Worm (Caenorhabditis elegans) whole organism, L1 larva: Measurements from ENCODE around the gene F02C12.1.

Source experiments
- C34B4.2 ChIP-seq: sonication (generic microtip); optimal IDR thresholded peaks from 2 replicates; lab custom pipeline; 2017; ENCODE audit warnings: mild to moderate bottlenecking, missing genetic modification characterization, missing compliant biosample characterization
- Y116A8C.19 ChIP-seq: sonication (generic microtip); optimal IDR thresholded peaks from 2 replicates; lab custom pipeline; 2016; ENCODE audit warnings: missing compliant biosample characterization, missing genetic modification characterization, borderline replicate concordance
- alr-1 ChIP-seq: fragments of 200-800 bp; sonication (Bioruptor generic); optimal IDR thresholded peaks from 2 replicates; lab custom pipeline; 2018; ENCODE audit warnings: borderline replicate concordance, mild to moderate bottlenecking, missing genetic modification characterization, missing compliant biosample characterization
- aly-2 ChIP-seq: fragments of 150-350 bp; optimal IDR thresholded peaks from 2 replicates; lab custom pipeline; 2014; ENCODE audit warnings: missing biosample characterization, missing genetic modification characterization
- blmp-1 ChIP-seq: fragments of 150-350 bp; optimal IDR thresholded peaks from 2 replicates; lab custom pipeline; 2014; ENCODE audit warnings: missing biosample characterization, missing genetic modification characterization
- ceh-8 ChIP-seq: fragments of 200-800 bp; sonication (Bioruptor generic); optimal IDR thresholded peaks from 2 replicates; lab custom pipeline; 2018; ENCODE audit warnings: mild to moderate bottlenecking, missing genetic modification characterization, moderate library complexity, missing compliant biosample characterization
- ceh-90 ChIP-seq: sonication (generic microtip); optimal IDR thresholded peaks from 2 replicates; lab custom pipeline; 2016; ENCODE audit warnings: missing genetic modification characterization, missing compliant biosample characterization
- dpl-1 ChIP-seq, 3 experiments: fragments of 150-350 bp in 2 of 3; sonication (generic microtip) in 1 of 3; optimal IDR thresholded peaks; 2 replicates each; lab custom pipeline; 2014 to 2017; ENCODE audit warnings: missing biosample characterization in 3 of 3, missing genetic modification characterization in 3 of 3, missing genetic modification reagents in 3 of 3
- efl-1 ChIP-seq, 4 experiments: fragments of 150-350 bp; optimal IDR thresholded peaks in 3 of 4; peaks in 1 of 4; 1 replicate in 1 of 4; 2 replicates in 3 of 4; lab custom pipeline; 2014; ENCODE audit warnings: missing biosample characterization in 2 of 4, missing genetic modification characterization in 2 of 4, missing genetic modification reagents in 2 of 4
- egl-13 ChIP-seq: sonication (generic microtip); optimal IDR thresholded peaks from 2 replicates; lab custom pipeline; 2016; ENCODE audit warnings: missing genotype, missing genetic modification reagents, missing genetic modification characterization, missing compliant biosample characterization
- elt-2 ChIP-seq: sonication (generic microtip); optimal IDR thresholded peaks from 2 replicates; lab custom pipeline; 2016; ENCODE audit warnings: missing genetic modification characterization, mild to moderate bottlenecking, inconsistent platforms, missing compliant biosample characterization, missing genetic modification reagents
- elt-3 ChIP-seq, 6 experiments: fragments of 150-350 bp in 1 of 6; sonication (generic microtip); optimal IDR thresholded peaks; 2 replicates each; lab custom pipeline; 2017 to 2018; ENCODE audit warnings: missing biosample characterization in 6 of 6, missing genetic modification characterization in 6 of 6, inconsistent platforms in 1 of 6
- ets-5 ChIP-seq: fragments of 200-800 bp; sonication (Bioruptor generic); IDR thresholded peaks from 2 replicates; pipeline ENCODE4 v1.3.6; 2022; ENCODE audit warnings: missing genetic modification characterization, missing compliant biosample characterization
- fkh-10 ChIP-seq: sonication (generic microtip); optimal IDR thresholded peaks from 2 replicates; lab custom pipeline; 2017; ENCODE audit warnings: missing biosample characterization, missing genetic modification reagents, missing genetic modification characterization
- fos-1 ChIP-seq: fragments of 150-350 bp; optimal IDR thresholded peaks from 2 replicates; lab custom pipeline; 2014; ENCODE audit warnings: missing biosample characterization, missing genetic modification characterization
- grh-1 ChIP-seq: fragments of 200-800 bp; sonication (Bioruptor generic); IDR thresholded peaks from 2 replicates; pipeline ENCODE4 v1.3.6; 2022; ENCODE audit warnings: missing genetic modification reagents, missing genetic modification characterization, missing compliant biosample characterization
- hlh-17 ChIP-seq: fragments of 200-800 bp; sonication (Bioruptor generic); optimal IDR thresholded peaks from 2 replicates; lab custom pipeline; 2018; ENCODE audit warnings: missing genetic modification characterization, mild to moderate bottlenecking, missing compliant biosample characterization, moderate library complexity, borderline replicate concordance
- irx-1 ChIP-seq: sonication (generic microtip); optimal IDR thresholded peaks from 2 replicates; lab custom pipeline; 2016; ENCODE audit warnings: missing genetic modification characterization, missing compliant biosample characterization
- isw-1 ChIP-seq: fragments of 200-800 bp; sonication (Bioruptor generic); IDR thresholded peaks from 2 replicates; pipeline ENCODE4 v1.3.6; 2022; ENCODE audit warnings: missing genetic modification characterization, missing compliant biosample characterization
- lin-13 ChIP-seq: fragments of 150-350 bp; optimal IDR thresholded peaks from 2 replicates; lab custom pipeline; 2014; ENCODE audit warnings: missing biosample characterization, missing genetic modification reagents, missing genetic modification characterization
- lin-14 ChIP-seq: fragments of 200-800 bp; sonication (Bioruptor generic); optimal IDR thresholded peaks from 2 replicates; lab custom pipeline; 2018; ENCODE audit warnings: mild to moderate bottlenecking, missing genetic modification characterization, moderate library complexity, missing compliant biosample characterization
- lin-35 ChIP-seq, 2 experiments: fragments of 150-350 bp; optimal IDR thresholded peaks; 2 replicates each; lab custom pipeline; 2014; ENCODE audit warnings: missing biosample characterization in 2 of 2, missing genetic modification characterization in 2 of 2, missing genetic modification reagents in 2 of 2
- lin-39 ChIP-seq: fragments of 150-350 bp; optimal IDR thresholded peaks from 2 replicates; lab custom pipeline; 2014; ENCODE audit warnings: missing biosample characterization, missing genetic modification reagents, missing genetic modification characterization
- lsy-2 ChIP-seq, 2 experiments: fragments of 150-350 bp; optimal IDR thresholded peaks; 2 replicates each; lab custom pipeline; 2014; ENCODE audit warnings: missing biosample characterization in 2 of 2, missing genetic modification characterization in 2 of 2
- mef-2 ChIP-seq: fragments of 150-350 bp; optimal IDR thresholded peaks from 2 replicates; lab custom pipeline; 2014; ENCODE audit warnings: missing biosample characterization, missing genetic modification characterization
- mep-1 ChIP-seq: fragments of 150-350 bp; optimal IDR thresholded peaks from 2 replicates; lab custom pipeline; 2014; ENCODE audit warnings: missing biosample characterization, missing genetic modification characterization
- nhr-11 ChIP-seq: fragments of 150-350 bp; optimal IDR thresholded peaks from 2 replicates; lab custom pipeline; 2014; ENCODE audit warnings: missing biosample characterization, missing genetic modification characterization
- nhr-12 ChIP-seq: sonication (generic microtip); optimal IDR thresholded peaks from 2 replicates; lab custom pipeline; 2017; ENCODE audit warnings: missing biosample characterization, missing genetic modification characterization
- nhr-19 ChIP-seq: fragments of 200-800 bp; sonication (Bioruptor generic); conservative IDR thresholded peaks from 2 replicates; pipeline ENCODE4 v1.3.6; 2022; ENCODE audit warnings: missing genetic modification characterization, missing compliant biosample characterization
- nhr-237 ChIP-seq: fragments of 150-350 bp; optimal IDR thresholded peaks from 2 replicates; lab custom pipeline; 2014; ENCODE audit warnings: missing biosample characterization, missing genetic modification characterization
- nhr-47 ChIP-seq: sonication (generic microtip); optimal IDR thresholded peaks from 2 replicates; lab custom pipeline; 2016; ENCODE audit warnings: mild to moderate bottlenecking, missing genetic modification characterization, moderate library complexity, missing compliant biosample characterization
- nhr-71 ChIP-seq: sonication (generic microtip); optimal IDR thresholded peaks from 2 replicates; lab custom pipeline; 2016; ENCODE audit warnings: mild to moderate bottlenecking, missing genetic modification characterization, moderate library complexity, missing compliant biosample characterization
- nhr-76 ChIP-seq: sonication (generic microtip); optimal IDR thresholded peaks from 2 replicates; lab custom pipeline; 2017; ENCODE audit warnings: missing biosample characterization, missing genetic modification characterization
- nhr-77 ChIP-seq: fragments of 150-350 bp; optimal IDR thresholded peaks from 2 replicates; lab custom pipeline; 2014; ENCODE audit warnings: missing biosample characterization, missing genetic modification characterization
- nhr-84 ChIP-seq: sonication (generic microtip); optimal IDR thresholded peaks from 2 replicates; lab custom pipeline; 2017; ENCODE audit warnings: missing biosample characterization, missing genetic modification characterization
- nhr-85 ChIP-seq: sonication (generic microtip); peaks from one replicate; lab custom pipeline; 2016; ENCODE audit warnings: missing genetic modification characterization, inconsistent platforms, missing compliant biosample characterization
- nhr-90 ChIP-seq: sonication (generic microtip); optimal IDR thresholded peaks from 2 replicates; lab custom pipeline; 2016; ENCODE audit warnings: mild to moderate bottlenecking, missing genetic modification characterization, missing compliant biosample characterization; ENCODE audit not compliant: poor library complexity
- pag-3 ChIP-seq: sonication (generic microtip); optimal IDR thresholded peaks from 2 replicates; lab custom pipeline; 2017; ENCODE audit warnings: missing genetic modification characterization, mild to moderate bottlenecking, missing compliant biosample characterization, antibody characterized with exemption, borderline replicate concordance; ENCODE audit not compliant: insufficient read depth
- rnt-1 ChIP-seq: sonication (generic microtip); optimal IDR thresholded peaks from 2 replicates; lab custom pipeline; 2016; ENCODE audit warnings: mild to moderate bottlenecking, missing genetic modification characterization, moderate library complexity, missing compliant biosample characterization
- skn-1 ChIP-seq: fragments of 150-350 bp; optimal IDR thresholded peaks from 2 replicates; lab custom pipeline; 2014; ENCODE audit warnings: missing biosample characterization, missing genetic modification characterization
- snpc-4 ChIP-seq: fragments of 150-350 bp; optimal IDR thresholded peaks from 2 replicates; lab custom pipeline; 2014; ENCODE audit warnings: missing biosample characterization, missing genetic modification characterization
- sox-4 ChIP-seq: sonication (generic microtip); optimal IDR thresholded peaks from 2 replicates; lab custom pipeline; 2016; ENCODE audit warnings: missing genetic modification characterization, missing compliant biosample characterization
- sptf-1 ChIP-seq: fragments of 150-350 bp; optimal IDR thresholded peaks from 2 replicates; lab custom pipeline; 2014; ENCODE audit warnings: missing biosample characterization, missing genetic modification characterization
- tbx-2 ChIP-seq: sonication (generic microtip); optimal IDR thresholded peaks from 2 replicates; lab custom pipeline; 2016; ENCODE audit warnings: missing genetic modification characterization, missing compliant biosample characterization
- unc-130 ChIP-seq: fragments of 150-350 bp; optimal IDR thresholded peaks from 2 replicates; lab custom pipeline; 2017; ENCODE audit warnings: missing biosample characterization, missing genetic modification characterization, inconsistent platforms
- unc-62 ChIP-seq: fragments of 150-350 bp; optimal IDR thresholded peaks from 2 replicates; lab custom pipeline; 2014; ENCODE audit warnings: missing biosample characterization, missing genetic modification reagents, missing genetic modification characterization
- unc-86 ChIP-seq: sonication (generic microtip); optimal IDR thresholded peaks from 2 replicates; lab custom pipeline; 2016; ENCODE audit warnings: missing genetic modification characterization, missing compliant biosample characterization
- vab-15 ChIP-seq: sonication (generic microtip); optimal IDR thresholded peaks from 2 replicates; lab custom pipeline; 2017; ENCODE audit warnings: missing genotype, mild to moderate bottlenecking, missing genetic modification characterization, missing compliant biosample characterization
- xbp-1 ChIP-seq: sonication (generic microtip); optimal IDR thresholded peaks from 2 replicates; lab custom pipeline; 2016; ENCODE audit warnings: missing genetic modification characterization, missing compliant biosample characterization
- zip-4 ChIP-seq: fragments of 200-800 bp; sonication (Bioruptor generic); optimal IDR thresholded peaks from 2 replicates; lab custom pipeline; 2018; ENCODE audit warnings: mild to moderate bottlenecking, missing genetic modification characterization, moderate library complexity, missing compliant biosample characterization
- ztf-11 ChIP-seq, 2 experiments: sonication (generic microtip); optimal IDR thresholded peaks; 2 replicates each; lab custom pipeline; 2016 to 2017; ENCODE audit warnings: missing genetic modification characterization in 2 of 2, missing biosample characterization in 1 of 2, missing compliant biosample characterization in 1 of 2
- ztf-4 ChIP-seq: fragments of 150-350 bp; optimal IDR thresholded peaks from 2 replicates; lab custom pipeline; 2014; ENCODE audit warnings: missing biosample characterization, missing genetic modification characterization

F02C12.1 gene

ce11 chrX:13358573-13358972, 43.3 kb upstream of the F02C12.1 start:
- TF ChIP-seq nhr-19 (GFP tag; lab: Robert Waterston, UW), result peak; percentile 97
- TF ChIP-seq isw-1 (GFP tag; lab: Robert Waterston, UW), result peak; percentile 4; the same call in 1 of the 2 replicates
- peak; percentile 98 for TF ChIP-seq nhr-85 (tag; lab: Kevin White, UChicago)
- no peak for TF ChIP-seq lin-39 (tag; lab: Kevin White, UChicago)
- peak; percentile 12 for TF ChIP-seq snpc-4 (tag; lab: Kevin White, UChicago)
- no peak for TF ChIP-seq unc-62 (GFP tag; lab: Kevin White, UChicago)
- TF ChIP-seq lin-35 (GFP tag; optimal IDR thresholded peaks at IDR 0.05; lab: Kevin White, UChicago), result peak; percentile 35 to 85
- TF ChIP-seq ets-5 (GFP tag; lab: Robert Waterston, UW), result no peak
- no peak for TF ChIP-seq alr-1 (tag; lab: Kevin White, UChicago)
- TF ChIP-seq mef-2 (tag; lab: Kevin White, UChicago), result peak; percentile 58
- no peak for TF ChIP-seq hlh-17 (GFP tag; lab: Kevin White, UChicago)
- peak; percentile 75 for TF ChIP-seq irx-1 (tag; lab: Kevin White, UChicago)
- TF ChIP-seq unc-86 (tag; lab: Kevin White, UChicago), result peak; percentile 28
- peak; percentile 90 for TF ChIP-seq tbx-2
- TF ChIP-seq nhr-77 (tag; lab: Kevin White, UChicago), result peak; percentile 83
- peak; percentile 24 for TF ChIP-seq zip-4
- peak; percentile 97 for TF ChIP-seq lin-14 (GFP tag; lab: Kevin White, UChicago)
- no peak for TF ChIP-seq nhr-12 (tag; lab: Kevin White, UChicago)
- TF ChIP-seq vab-15 (tag; lab: Kevin White, UChicago), result no peak
- peak; percentile 76 for TF ChIP-seq grh-1
- peak; percentile 68 for TF ChIP-seq rnt-1 (tag; lab: Kevin White, UChicago)
- no peak for TF ChIP-seq C34B4.2 (tag; lab: Kevin White, UChicago)
- TF ChIP-seq nhr-237 (tag; lab: Kevin White, UChicago), result peak; percentile 70
- peak; percentile 63 for TF ChIP-seq lin-13
- TF ChIP-seq efl-1 (optimal IDR thresholded peaks at IDR 0.05; lab: Kevin White, UChicago), result peak; percentile 38 to 44
- TF ChIP-seq efl-1 (GFP tag; optimal IDR thresholded peaks at IDR 0.05 in 1 of 2; lab: Kevin White, UChicago), result peak in 1 of 2 experiments; percentile 91
- TF ChIP-seq mep-1 (tag; lab: Kevin White, UChicago), result peak; percentile 76
- TF ChIP-seq elt-3 (tag; optimal IDR thresholded peaks at IDR 0.05; lab: Kevin White, UChicago), result peak in 5 of 6 experiments; percentile 53 to 91 (median 66)
- TF ChIP-seq blmp-1 (tag; lab: Kevin White, UChicago), result peak; percentile 99
- TF ChIP-seq nhr-11, result peak; percentile 81
- no peak for TF ChIP-seq sptf-1 (tag; lab: Kevin White, UChicago)
- no peak for TF ChIP-seq ztf-11 (tag; optimal IDR thresholded peaks at IDR 0.05; lab: Kevin White, UChicago)
- peak; percentile 14 for TF ChIP-seq fos-1 (tag; lab: Kevin White, UChicago)
- TF ChIP-seq nhr-71 (tag; lab: Kevin White, UChicago), result peak; percentile 97
- TF ChIP-seq ztf-4 (tag; lab: Kevin White, UChicago), result peak; percentile 84
- TF ChIP-seq ceh-90, result no peak
- no peak for TF ChIP-seq egl-13 (tag; lab: Kevin White, UChicago)
- peak in 2 of 3 experiments; percentile 1 to 35 for TF ChIP-seq dpl-1 (GFP tag; optimal IDR thresholded peaks at IDR 0.05; lab: Kevin White, UChicago)
- TF ChIP-seq ceh-8 (GFP tag; lab: Kevin White, UChicago), result no peak
- no peak for TF ChIP-seq Y116A8C.19
- peak; percentile 85 for TF ChIP-seq unc-130 (tag; lab: Kevin White, UChicago)
- TF ChIP-seq nhr-76 (tag; lab: Kevin White, UChicago), result no peak
- TF ChIP-seq nhr-84, result no peak
- peak; percentile 82 for TF ChIP-seq elt-2
- TF ChIP-seq xbp-1 (tag; lab: Kevin White, UChicago), result peak; percentile 69
- peak; percentile 58 to 79 for TF ChIP-seq lsy-2 (tag; optimal IDR thresholded peaks at IDR 0.05; lab: Kevin White, UChicago)
- peak; percentile 87 for TF ChIP-seq nhr-47 (tag; lab: Kevin White, UChicago)
- no peak for TF ChIP-seq aly-2 (tag; lab: Kevin White, UChicago)
- peak; percentile 77 for TF ChIP-seq skn-1 (tag; lab: Kevin White, UChicago)
- TF ChIP-seq sox-4, result peak; percentile 74
- no peak for TF ChIP-seq pag-3
- TF ChIP-seq nhr-90 (tag; lab: Kevin White, UChicago), result peak; percentile 94
- peak; percentile 98 for TF ChIP-seq fkh-10 (GFP tag; lab: Kevin White, UChicago)
